Worm (Caenorhabditis elegans): Measurements from ENCODE around the gene srlf-12.
A peak's percentile ranks its signal among the peaks of the same experiment; 100 is the strongest.

Gene srlf-12

DNA sequence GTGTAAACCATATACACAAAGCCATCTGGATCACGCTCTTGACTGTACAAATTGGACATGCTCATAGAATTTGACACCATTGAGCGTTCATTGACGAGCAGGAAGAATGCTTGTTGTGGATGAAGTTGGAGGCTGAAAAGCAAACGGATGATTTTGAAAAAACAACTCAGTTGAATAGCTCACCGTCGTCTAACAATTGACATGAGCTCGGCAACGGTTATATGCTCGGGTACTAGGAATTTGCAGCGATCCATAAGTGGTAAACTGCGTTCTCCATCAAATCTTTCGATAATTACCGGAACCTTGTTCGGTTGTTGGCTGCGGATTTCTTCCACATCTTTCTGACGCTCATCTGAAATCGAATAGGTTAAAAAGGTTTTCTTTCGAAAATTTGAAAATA, 42.9 kb upstream of the srlf-12 start:
- no peak for TF ChIP-seq alr-1 (tag; optimal IDR thresholded peaks at IDR 0.05)
- no peak for TF ChIP-seq mbf-1 (tag; optimal IDR thresholded peaks at IDR 0.05)
- no peak for TF ChIP-seq unc-62 (GFP tag; optimal IDR thresholded peaks at IDR 0.05)
- TF ChIP-seq nhr-25 (tag; optimal IDR thresholded peaks at IDR 0.05) = no peak

DNA sequence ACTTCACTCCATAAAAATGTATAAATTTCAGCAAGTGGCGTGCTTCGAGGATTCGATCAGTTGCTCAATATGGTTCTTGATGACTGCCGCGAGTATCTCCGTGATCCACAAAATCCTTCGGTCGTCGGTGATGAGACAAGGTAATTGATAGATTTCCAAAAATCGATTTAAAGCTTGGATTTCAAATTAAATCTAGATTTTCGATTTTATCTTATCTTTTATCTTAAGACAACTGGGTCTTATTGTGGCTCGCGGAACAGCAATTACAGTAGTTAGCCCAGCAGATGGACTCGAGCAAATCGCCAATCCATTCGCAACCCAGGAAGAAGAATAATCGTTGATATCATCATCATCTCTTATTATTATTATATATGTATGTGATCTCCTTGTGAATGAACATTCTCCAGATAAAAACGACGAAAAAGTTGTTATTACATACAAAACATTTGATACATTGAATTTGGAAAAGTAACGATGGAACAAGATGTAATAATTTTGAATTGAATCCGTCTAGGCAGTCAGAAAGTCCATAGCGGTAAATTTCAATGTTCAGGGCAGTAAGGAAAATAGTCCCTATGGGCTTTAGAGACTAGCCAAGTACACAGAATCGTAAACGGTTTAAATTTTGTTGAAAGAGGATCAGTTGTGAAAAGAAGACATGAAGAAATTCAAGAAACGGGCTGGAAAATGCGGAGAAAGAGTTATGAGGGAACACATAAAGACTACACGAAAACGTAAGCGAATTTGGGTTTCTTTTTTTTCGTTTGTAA, 42.1 kb upstream of the srlf-12 start:
- TF ChIP-seq Y55F3AM.14 (GFP tag; optimal IDR thresholded peaks at IDR 0.05) (peak; percentile 57), gmeb-1 (tag; optimal IDR thresholded peaks at IDR 0.05) (peak; percentile 13), sma-9 (GFP tag; optimal IDR thresholded peaks at IDR 0.05) (peak; percentile 42), sma-9 (tag; optimal IDR thresholded peaks at IDR 0.05) (no peak), skn-1 (tag; optimal IDR thresholded peaks at IDR 0.05) (no peak), nhr-6 (tag; optimal IDR thresholded peaks at IDR 0.05) (peak; percentile 6), nhr-129 (tag; optimal IDR thresholded peaks at IDR 0.05) (peak; percentile 36), C34F6.9 (tag; optimal IDR thresholded peaks at IDR 0.05) (no peak), crh-2 (tag; optimal IDR thresholded peaks at IDR 0.05) (peak; percentile 28), ztf-4 (tag; optimal IDR thresholded peaks at IDR 0.05) (peak; percentile 31), lsy-2 (tag; optimal IDR thresholded peaks at IDR 0.05) (peak in 1 of 2 experiments; percentile 42), ama-1 (optimal IDR thresholded peaks at IDR 0.05) (peak; percentile 66), zag-1 (tag; optimal IDR thresholded peaks at IDR 0.05) (no peak), ceh-82 (tag; optimal IDR thresholded peaks at IDR 0.05) (no peak), F13H6.1 (tag; optimal IDR thresholded peaks at IDR 0.05) (no peak), unc-62 (GFP tag; optimal IDR thresholded peaks at IDR 0.05) (no peak), nhr-237 (tag; optimal IDR thresholded peaks at IDR 0.05) (no peak), elt-3 (tag; optimal IDR thresholded peaks at IDR 0.05) (no peak)

DNA sequence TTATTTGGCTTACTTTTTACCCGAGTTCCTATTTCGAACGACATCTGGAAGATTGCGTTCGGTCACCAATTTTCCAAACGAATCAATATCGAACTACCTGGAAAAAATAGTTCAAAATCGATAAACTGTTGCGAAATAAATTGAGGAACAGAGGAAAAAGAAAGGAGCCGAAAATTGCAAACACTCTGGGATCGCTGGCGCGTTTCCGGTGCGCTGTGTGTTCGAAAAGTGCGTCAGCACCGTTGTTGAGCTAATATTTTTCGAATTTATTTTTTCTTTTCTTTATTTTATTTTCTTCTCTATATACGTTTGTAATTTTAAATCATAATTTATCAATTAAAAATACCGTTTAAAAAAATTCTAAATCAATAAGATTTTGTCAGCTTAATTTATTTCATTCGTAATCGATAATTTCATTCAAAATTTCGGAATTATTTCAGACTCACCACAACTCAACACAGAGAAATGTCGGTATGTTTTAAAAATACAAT, 41.2 kb upstream of the srlf-12 start, which contains the start of the genes dnc-1 and lsm-7:
Gene dnc-1 (minus strand): TSS at position 142 of the 491 bp plus-strand sequence.
Gene lsm-7 (plus strand): TSS at position 441 of the 491 bp plus-strand sequence.
- TF ChIP-seq ceh-82 (tag; optimal IDR thresholded peaks at IDR 0.05) (no peak), unc-39 (tag; optimal IDR thresholded peaks at IDR 0.05) (no peak), Y55F3AM.14 (GFP tag; optimal IDR thresholded peaks at IDR 0.05) (no peak), gmeb-1 (tag; optimal IDR thresholded peaks at IDR 0.05) (peak; percentile 81), sma-9 (GFP tag; optimal IDR thresholded peaks at IDR 0.05) (peak; percentile 74), sma-9 (tag; optimal IDR thresholded peaks at IDR 0.05) (no peak), unc-62 (GFP tag; optimal IDR thresholded peaks at IDR 0.05) (no peak), C34F6.9 (tag; optimal IDR thresholded peaks at IDR 0.05) (peak; percentile 95), F13H6.1 (tag; optimal IDR thresholded peaks at IDR 0.05) (peak; percentile 59), lin-13 (GFP tag; optimal IDR thresholded peaks at IDR 0.05) (peak; percentile 54), ztf-4 (tag; optimal IDR thresholded peaks at IDR 0.05) (peak; percentile 17), sma-3 (GFP tag; optimal IDR thresholded peaks at IDR 0.05) (peak; percentile 30), mab-5 (tag; optimal IDR thresholded peaks at IDR 0.05) (peak; percentile 55), nhr-25 (tag; optimal IDR thresholded peaks at IDR 0.05) (peak; percentile 75), crh-2 (tag; optimal IDR thresholded peaks at IDR 0.05) (peak; percentile 77), lsy-2 (tag; optimal IDR thresholded peaks at IDR 0.05) (peak; percentile 47 to 87), nhr-10 (tag; optimal IDR thresholded peaks at IDR 0.05) (no peak), mdl-1 (tag; optimal IDR thresholded peaks at IDR 0.05) (peak in 1 of 2 experiments; percentile 2), nhr-21 (tag; optimal IDR thresholded peaks at IDR 0.05) (no peak), ZK546.5 (tag; optimal IDR thresholded peaks at IDR 0.05) (peak; percentile 4), mbf-1 (tag; optimal IDR thresholded peaks at IDR 0.05) (no peak), unc-55 (GFP tag; optimal IDR thresholded peaks at IDR 0.05) (peak; percentile 95), nhr-6 (tag; optimal IDR thresholded peaks at IDR 0.05) (no peak), nhr-129 (tag; optimal IDR thresholded peaks at IDR 0.05) (peak; percentile 75), elt-1 (tag; optimal IDR thresholded peaks at IDR 0.05) (no peak), zag-1 (tag; optimal IDR thresholded peaks at IDR 0.05) (peak; percentile 30), skn-1 (tag; optimal IDR thresholded peaks at IDR 0.05) (no peak), elt-3 (tag; optimal IDR thresholded peaks at IDR 0.05) (no peak), fos-1 (tag; optimal IDR thresholded peaks at IDR 0.05) (peak; percentile 61), snpc-4 (tag; optimal IDR thresholded peaks at IDR 0.05) (peak; percentile 28), nhr-11 (tag; optimal IDR thresholded peaks at IDR 0.05) (no peak), egl-27 (tag; optimal IDR thresholded peaks at IDR 0.05) (peak; percentile 1), nhr-77 (tag; optimal IDR thresholded peaks at IDR 0.05) (no peak), lin-11 (tag; optimal IDR thresholded peaks at IDR 0.05) (peak; percentile 56), sem-4 (tag; optimal IDR thresholded peaks at IDR 0.05) (peak; percentile 58)

Data from whole organism, L2 larva.